Worm (Caenorhabditis elegans) whole organism, L4/young adult: ENCODE data around the gene nspb-7.

ENCODE experiments used
- W03F9.2 ChIP-seq: fragments of 150-350 bp; optimal IDR thresholded peaks from 2 replicates; lab custom pipeline; 2014; ENCODE audit warnings: missing biosample characterization, missing genetic modification characterization
- dao-5 ChIP-seq: sonication (generic microtip); optimal IDR thresholded peaks from 2 replicates; lab custom pipeline; 2016; ENCODE audit warnings: missing genotype, missing genetic modification characterization, moderate library complexity, missing compliant biosample characterization
- him-1 ChIP-seq: sonication (generic microtip); optimal IDR thresholded peaks from 2 replicates; lab custom pipeline; 2016; ENCODE audit warnings: missing genotype, missing genetic modification reagents, missing genetic modification characterization, missing compliant biosample characterization

Gene nspb-7

DNA sequence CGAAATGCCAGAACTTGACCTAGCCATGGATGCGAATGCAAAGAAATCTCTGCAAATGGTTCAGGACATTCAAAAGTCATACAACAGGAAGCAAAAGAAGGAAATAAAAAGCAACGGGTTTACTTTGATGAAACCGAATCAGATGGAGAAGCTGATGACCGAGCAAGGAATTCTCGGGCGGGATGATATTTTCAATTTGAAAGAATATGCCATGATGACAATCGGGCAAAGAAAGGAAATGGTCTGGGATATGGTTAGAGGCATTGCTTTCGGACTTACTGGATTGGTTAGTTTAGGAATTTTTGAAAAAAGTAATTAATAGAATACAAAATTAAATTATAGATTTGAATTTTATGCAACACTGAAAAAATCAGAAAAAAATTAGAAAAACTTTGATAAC, 42.6 kb downstream of the nspb-7 start:
- TF ChIP-seq W03F9.2 (tag; lab: Kevin White, UChicago) = no peak
- TF ChIP-seq dao-5 (tag; lab: Kevin White, UChicago) = no peak
- no peak for TF ChIP-seq him-1 (tag; lab: Kevin White, UChicago)

ce11 chrII:14622758-14623157, 44.6 kb downstream of the nspb-7 start, which contains the start of gene mltn-10:
Gene mltn-10 (plus strand): TSS chrII:14623058.
- TF ChIP-seq W03F9.2 (tag; lab: Kevin White, UChicago) = no peak
- TF ChIP-seq him-1 (tag; lab: Kevin White, UChicago) = no peak
- no peak for TF ChIP-seq dao-5 (tag; lab: Kevin White, UChicago)

ce11 chrII:14626883-14627282, 48.8 kb downstream of the nspb-7 start:
- no peak for TF ChIP-seq dao-5 (tag; lab: Kevin White, UChicago)
- TF ChIP-seq W03F9.2 (tag; lab: Kevin White, UChicago) = no peak
- TF ChIP-seq him-1 (tag; lab: Kevin White, UChicago) = no peak

DNA sequence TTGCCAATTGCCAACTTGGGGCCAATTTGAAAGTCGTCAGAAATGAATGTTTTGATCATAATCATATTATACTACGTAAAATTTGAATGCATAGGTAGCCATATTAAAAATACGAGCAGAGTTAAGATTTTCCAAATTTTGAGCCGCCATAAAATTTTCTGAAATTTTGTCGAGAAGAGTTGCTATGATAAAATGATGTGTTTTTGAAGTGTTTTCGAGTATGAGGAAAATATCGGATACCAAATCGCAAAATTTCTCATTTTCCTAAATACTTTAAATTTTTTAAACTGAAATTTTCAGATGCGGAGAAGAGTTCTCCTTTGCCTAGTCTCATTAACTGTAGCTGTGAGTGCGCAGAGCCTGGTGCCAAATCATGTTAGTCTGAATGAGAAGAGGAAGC, 49.2 kb downstream of the nspb-7 start, which contains the start of gene tag-297:
Gene tag-297, plus strand, starts transcription at position 301 of the 400 bp plus-strand sequence.
- TF ChIP-seq him-1 (tag; lab: Kevin White, UChicago) (no peak), dao-5 (tag; lab: Kevin White, UChicago) (no peak), W03F9.2 (tag; lab: Kevin White, UChicago) (no peak)
